Fruit fly (Drosophila melanogaster) whole organism, prepupa: Measurements from ENCODE around the gene Jon99Cii.
"Not testable (repeated sequence)": the region's sequence is repeated elsewhere in the genome, so short reads cannot be mapped to it uniquely, and the experiment has no call there.

ENCODE experiments used
- Blimp-1 ChIP-seq: fragments of 200-800 bp; sonication (Bioruptor generic); optimal IDR thresholded peaks from 3 replicates; lab custom pipeline; 2017; ENCODE audit warnings: missing biosample characterization, missing genetic modification characterization, mild to moderate bottlenecking, moderate library complexity, missing genetic modification reagents
- CG10631 ChIP-seq: fragments of 200-800 bp; sonication (Bioruptor generic); optimal IDR thresholded peaks from 2 replicates; lab custom pipeline; 2016; ENCODE audit warnings: missing biosample characterization, missing genetic modification characterization
- CG10669 ChIP-seq: fragments of 200-800 bp; sonication (Bioruptor generic); optimal IDR thresholded peaks from 3 replicates; lab custom pipeline; 2018; ENCODE audit warnings: missing biosample characterization, mild to moderate bottlenecking, missing genetic modification characterization, moderate library complexity
- CG11902 ChIP-seq: fragments of 200-800 bp; sonication (Bioruptor generic); optimal IDR thresholded peaks from 3 replicates; lab custom pipeline; 2016; ENCODE audit warnings: missing biosample characterization, missing genetic modification characterization
- CG15336 ChIP-seq: fragments of 200-800 bp; sonication (Bioruptor generic); IDR thresholded peaks from 2 replicates; pipeline ENCODE4 v1.3.6; 2022; ENCODE audit warnings: missing biosample characterization, missing genetic modification characterization
- CG31627 ChIP-seq: fragments of 200-800 bp; sonication (Bioruptor generic); optimal IDR thresholded peaks from 3 replicates; lab custom pipeline; 2016; ENCODE audit warnings: missing biosample characterization, missing genetic modification characterization
- CG32006 ChIP-seq: fragments of 200-800 bp; sonication (Bioruptor generic); optimal IDR thresholded peaks from 3 replicates; lab custom pipeline; 2017; ENCODE audit warnings: missing biosample characterization, mild to moderate bottlenecking, missing genetic modification characterization
- CG3919 ChIP-seq: fragments of 200-800 bp; sonication (Bioruptor generic); optimal IDR thresholded peaks from 3 replicates; lab custom pipeline; 2016; ENCODE audit warnings: missing biosample characterization, missing genetic modification characterization
- CG4318 ChIP-seq: fragments of 200-800 bp; sonication (Bioruptor generic); optimal IDR thresholded peaks from 3 replicates; lab custom pipeline; 2017; ENCODE audit warnings: missing biosample characterization, mild to moderate bottlenecking, missing genetic modification characterization
- CG6163 ChIP-seq: fragments of 200-800 bp; sonication (Bioruptor generic); IDR thresholded peaks from 3 replicates; pipeline ENCODE4 v1.3.6; 2022; ENCODE audit warnings: missing biosample characterization, missing genetic modification characterization
- CG6808 ChIP-seq: fragments of 200-800 bp; sonication (Bioruptor generic); optimal IDR thresholded peaks from 3 replicates; lab custom pipeline; 2017; ENCODE audit warnings: missing biosample characterization, missing genetic modification characterization, mild to moderate bottlenecking, moderate library complexity, missing genetic modification reagents
- CG8119 ChIP-seq: fragments of 200-800 bp; sonication (Bioruptor generic); IDR thresholded peaks from 3 replicates; pipeline ENCODE4 v1.3.6; 2022; ENCODE audit warnings: missing biosample characterization, missing genetic modification characterization
- CG8319 ChIP-seq: fragments of 200-800 bp; sonication (Bioruptor generic); optimal IDR thresholded peaks from 3 replicates; lab custom pipeline; 2016; ENCODE audit warnings: missing biosample characterization, missing genetic modification characterization
- CG8632 ChIP-seq: fragments of 200-800 bp; sonication (Bioruptor generic); optimal IDR thresholded peaks from 3 replicates; lab custom pipeline; 2016; ENCODE audit warnings: missing biosample characterization, missing genetic modification characterization
- Eip75B ChIP-seq: fragments of 200-800 bp; sonication (Bioruptor generic); optimal IDR thresholded peaks from 3 replicates; lab custom pipeline; 2016; ENCODE audit warnings: missing biosample characterization, missing genetic modification characterization
- Eip78C ChIP-seq: fragments of 200-800 bp; sonication (Bioruptor generic); peaks from one replicate; lab custom pipeline; 2016; ENCODE audit warnings: missing biosample characterization, missing genetic modification characterization
- Eip93F ChIP-seq: fragments of 200-800 bp; sonication (Bioruptor generic); optimal IDR thresholded peaks from 2 replicates; lab custom pipeline; 2016; ENCODE audit warnings: missing biosample characterization, mild to moderate bottlenecking, missing genetic modification characterization
- Ets21C ChIP-seq: fragments of 200-800 bp; sonication (Bioruptor generic); optimal IDR thresholded peaks from 3 replicates; lab custom pipeline; 2016; ENCODE audit warnings: missing biosample characterization, missing genetic modification characterization
- Gug ChIP-seq: fragments of 200-800 bp; sonication (Bioruptor generic); IDR thresholded peaks from 2 replicates; pipeline ENCODE4 v1.3.6; 2022; ENCODE audit warnings: missing biosample characterization, missing genetic modification characterization
- Hr39 ChIP-seq: fragments of 200-800 bp; sonication (Bioruptor generic); optimal IDR thresholded peaks from 2 replicates; lab custom pipeline; 2016; ENCODE audit warnings: missing biosample characterization, missing genetic modification characterization
- Hr4 ChIP-seq: fragments of 200-800 bp; sonication (Bioruptor generic); optimal IDR thresholded peaks from 3 replicates; lab custom pipeline; 2016; ENCODE audit warnings: missing biosample characterization, missing genetic modification characterization
- OdsH ChIP-seq: fragments of 200-800 bp; sonication (Bioruptor generic); optimal IDR thresholded peaks from 3 replicates; lab custom pipeline; 2016; ENCODE audit warnings: missing biosample characterization, missing genetic modification characterization
- achi ChIP-seq: fragments of 200-800 bp; sonication (Bioruptor generic); optimal IDR thresholded peaks from 3 replicates; lab custom pipeline; 2016; ENCODE audit warnings: missing biosample characterization, missing genetic modification characterization
- acj6 ChIP-seq: fragments of 200-800 bp; sonication (Bioruptor generic); optimal IDR thresholded peaks from 3 replicates; lab custom pipeline; 2016; ENCODE audit warnings: missing biosample characterization, missing genetic modification characterization
- cyc ChIP-seq: fragments of 200-800 bp; sonication (Bioruptor generic); optimal IDR thresholded peaks from 3 replicates; lab custom pipeline; 2016; ENCODE audit warnings: missing biosample characterization, missing genetic modification characterization
- dac ChIP-seq: fragments of 200-800 bp; sonication (Bioruptor generic); optimal IDR thresholded peaks from 2 replicates; lab custom pipeline; 2017; ENCODE audit warnings: missing biosample characterization, mild to moderate bottlenecking, missing genetic modification characterization
- dsx ChIP-seq: fragments of 200-800 bp; optimal IDR thresholded peaks from 3 replicates; lab custom pipeline; 2019; ENCODE audit warnings: missing biosample characterization, mild to moderate bottlenecking, missing genetic modification characterization, moderate library complexity; ENCODE audit not compliant: poor library complexity, severe bottlenecking
- eg ChIP-seq: fragments of 200-800 bp; sonication (Bioruptor generic); IDR thresholded peaks from 3 replicates; pipeline ENCODE4 v1.3.6; 2022; ENCODE audit warnings: missing biosample characterization, missing genetic modification characterization
- fkh ChIP-seq: fragments of 200-800 bp; sonication (Bioruptor generic); optimal IDR thresholded peaks from 3 replicates; lab custom pipeline; 2017; ENCODE audit warnings: missing biosample characterization, mild to moderate bottlenecking, missing genetic modification characterization, moderate library complexity
- lz ChIP-seq: fragments of 200-800 bp; sonication (Bioruptor generic); optimal IDR thresholded peaks from 3 replicates; lab custom pipeline; 2016; ENCODE audit warnings: missing biosample characterization, missing genetic modification characterization
- net ChIP-seq: fragments of 200-800 bp; sonication (Bioruptor generic); optimal IDR thresholded peaks from 3 replicates; lab custom pipeline; 2016; ENCODE audit warnings: missing biosample characterization, missing genetic modification characterization
- pdm3 ChIP-seq: fragments of 200-800 bp; sonication (Bioruptor generic); optimal IDR thresholded peaks from 3 replicates; lab custom pipeline; 2016; ENCODE audit warnings: missing biosample characterization, missing genetic modification characterization
- spab ChIP-seq: fragments of 200-800 bp; sonication (Bioruptor generic); optimal IDR thresholded peaks from 2 replicates; lab custom pipeline; 2017; ENCODE audit warnings: missing biosample characterization, mild to moderate bottlenecking, missing genetic modification characterization, missing genetic modification reagents
- ss ChIP-seq, 2 experiments: fragments of 200-800 bp; sonication (Bioruptor generic); optimal IDR thresholded peaks; 2 replicates in 1 of 2; 3 replicates in 1 of 2; lab custom pipeline; 2017 to 2018; ENCODE audit warnings: mild to moderate bottlenecking in 2 of 2, missing biosample characterization in 2 of 2, missing genetic modification characterization in 2 of 2, moderate library complexity in 1 of 2
- svp ChIP-seq: fragments of 200-800 bp; sonication (Bioruptor generic); peaks from one replicate; lab custom pipeline; 2016; ENCODE audit warnings: missing biosample characterization, missing genetic modification characterization
- topi ChIP-seq: fragments of 200-800 bp; sonication (Bioruptor generic); optimal IDR thresholded peaks from 3 replicates; lab custom pipeline; 2016; ENCODE audit warnings: missing biosample characterization, missing genetic modification characterization

Gene Jon99Cii

DNA sequence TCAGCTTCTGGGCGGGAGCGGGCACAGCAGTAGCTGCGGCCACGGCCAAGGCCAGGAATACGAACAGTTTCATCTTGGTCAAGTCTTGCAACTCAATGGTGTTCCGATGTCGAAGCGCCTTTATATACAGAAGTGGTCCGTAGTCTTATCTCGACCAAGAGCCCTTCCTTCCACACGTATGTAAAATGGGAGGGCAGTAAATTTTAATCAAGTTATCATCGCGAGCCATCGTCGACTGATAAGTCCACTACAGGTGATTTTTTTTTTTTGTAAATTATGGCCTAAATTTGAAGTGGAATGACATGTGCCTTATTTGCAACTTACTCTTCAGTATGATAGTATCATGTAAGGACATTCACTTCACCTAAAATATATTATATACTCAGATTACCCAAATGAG, at the start of gene Jon99Cii:
Gene Jon99Cii, minus strand, starts transcription at position 101 of the 400 bp plus-strand sequence.
- not testable (repeated sequence) for TF ChIP-seq CG10669 (GFP tag; lab: Kevin White, UChicago); CG11902; topi

DNA sequence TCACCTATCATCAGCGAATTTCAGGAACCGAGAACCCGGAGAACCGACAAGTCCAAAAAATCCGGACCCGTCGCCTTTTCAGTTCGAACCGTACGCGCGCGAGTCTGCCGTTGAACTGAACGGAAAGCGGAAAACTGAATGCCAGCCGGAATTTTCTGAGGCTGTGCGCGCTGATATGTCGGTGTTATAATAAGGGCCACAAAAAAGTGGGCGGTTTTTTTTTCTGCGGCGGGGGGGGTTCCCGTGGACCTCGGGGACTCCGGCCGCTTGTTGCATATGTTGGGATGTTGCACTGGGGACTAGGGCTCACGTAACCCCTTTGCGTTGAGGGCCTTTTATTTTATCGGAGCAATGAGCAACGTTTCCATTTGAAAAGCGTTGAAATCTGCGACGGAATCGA, 44.9 kb upstream of the Jon99Cii start, which contains the start of gene TkR99D:
Gene TkR99D, minus strand, starts transcription at position 101 of the 400 bp plus-strand sequence.
- no peak for TF ChIP-seq dsx (GFP tag; lab: Kevin White, UChicago)
- no peak for TF ChIP-seq CG8632 (GFP tag; lab: Kevin White, UChicago)
- TF ChIP-seq fkh (GFP tag; lab: Kevin White, UChicago): no peak
- no peak for TF ChIP-seq Ets21C (GFP tag; lab: Kevin White, UChicago)
- TF ChIP-seq cyc (GFP tag; lab: Kevin White, UChicago): no peak
- no peak for TF ChIP-seq spab (GFP tag; lab: Kevin White, UChicago)

DNA sequence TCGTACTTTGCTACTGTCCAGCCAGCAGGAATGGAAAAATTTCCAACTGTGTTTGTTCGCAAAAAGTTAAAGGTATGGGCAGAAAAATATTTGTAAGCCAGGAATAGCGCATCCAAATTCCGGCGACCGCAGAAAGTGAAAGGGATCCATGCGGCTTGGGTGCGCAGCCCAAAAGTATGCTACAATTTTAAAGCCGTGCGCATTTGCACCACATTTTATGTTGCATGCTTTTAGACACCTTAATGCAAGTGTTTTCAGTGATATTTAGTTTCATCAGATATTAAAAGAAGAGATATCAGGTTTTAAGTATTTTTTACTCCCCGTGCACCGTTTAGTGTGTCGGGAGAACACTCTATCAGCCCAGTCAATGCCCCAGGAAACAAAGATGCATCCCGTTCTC, 38.7 kb upstream of the Jon99Cii start:
- TF ChIP-seq dsx (GFP tag; lab: Kevin White, UChicago) (no peak), Blimp-1 (GFP tag; lab: Kevin White, UChicago) (peak; percentile 13)

DNA sequence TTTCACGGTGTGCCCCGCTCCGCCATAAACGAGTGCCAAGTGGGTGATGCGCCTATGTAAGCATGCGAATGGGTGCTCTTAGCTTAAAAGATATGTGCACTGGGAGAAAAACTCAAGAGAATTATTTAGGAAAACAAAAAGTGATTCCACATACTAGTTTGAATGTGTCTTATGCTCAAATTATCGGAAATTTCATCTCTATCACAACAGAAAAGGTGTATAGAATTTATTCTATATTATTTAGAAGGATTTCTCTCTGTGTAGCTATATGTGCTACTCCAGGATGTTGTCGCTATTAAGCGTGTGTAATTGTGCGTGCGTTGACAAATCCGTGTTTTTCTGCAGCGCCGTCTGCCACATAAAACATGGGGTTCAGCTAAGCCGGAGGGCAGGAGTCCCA, 34.9 kb upstream of the Jon99Cii start:
- TF ChIP-seq topi: no peak
- TF ChIP-seq lz: no peak
- no peak for TF ChIP-seq dsx (GFP tag; lab: Kevin White, UChicago)
- TF ChIP-seq acj6 (GFP tag; lab: Kevin White, UChicago): no peak
- no peak for TF ChIP-seq pdm3 (GFP tag; lab: Kevin White, UChicago)
- TF ChIP-seq CG6808: no peak
- no peak for TF ChIP-seq Hr4
- TF ChIP-seq CG6163 (GFP tag; lab: Robert Waterston, UW): peak; percentile 60; the same call in 2 of the 3 replicates
- no peak for TF ChIP-seq OdsH (GFP tag; lab: Kevin White, UChicago)
- TF ChIP-seq CG32006: peak; percentile 35
- no peak for TF ChIP-seq Eip93F (GFP tag; lab: Kevin White, UChicago)
- no peak for TF ChIP-seq net (GFP tag; lab: Kevin White, UChicago)
- no peak for TF ChIP-seq CG31627 (GFP tag; lab: Kevin White, UChicago)
- TF ChIP-seq CG3919 (GFP tag; lab: Kevin White, UChicago): no peak
- no peak for TF ChIP-seq dac (GFP tag; lab: Kevin White, UChicago)
- TF ChIP-seq CG11902: no peak
- TF ChIP-seq spab (GFP tag; lab: Kevin White, UChicago): no peak
- TF ChIP-seq CG8119 (GFP tag; lab: Robert Waterston, UW): peak; percentile 49; the same call in 2 of the 3 replicates
- no peak for TF ChIP-seq CG10631 (GFP tag; lab: Kevin White, UChicago)
- TF ChIP-seq CG10669 (GFP tag; lab: Kevin White, UChicago): peak; percentile 11
- 0 out of 3 replicates have a peak, but pooled peaks have one; percentile 44 for TF ChIP-seq eg (GFP tag; lab: Robert Waterston, UW)
- no peak for TF ChIP-seq Hr39
- no peak for TF ChIP-seq Gug
- TF ChIP-seq Blimp-1 (GFP tag; lab: Kevin White, UChicago): no peak
- TF ChIP-seq achi (GFP tag; lab: Kevin White, UChicago): peak; percentile 5
- no peak for TF ChIP-seq CG4318 (GFP tag; lab: Kevin White, UChicago)
- peak; percentile 65 for TF ChIP-seq Eip78C (GFP tag; lab: Kevin White, UChicago)
- TF ChIP-seq ss (GFP tag; optimal IDR thresholded peaks at IDR 0.05; lab: Kevin White, UChicago): peak in 1 of 2 experiments; percentile 1
- TF ChIP-seq Eip75B (GFP tag; lab: Kevin White, UChicago): no peak
- TF ChIP-seq svp (GFP tag; lab: Kevin White, UChicago): no peak
- no peak for TF ChIP-seq CG8319
- 0 out of 2 replicates have a peak, but pooled peaks have one; percentile 37 for TF ChIP-seq CG15336 (GFP tag; lab: Robert Waterston, UW)
